Worm (Caenorhabditis elegans): ENCODE results near the gene ztf-29.

DNA sequence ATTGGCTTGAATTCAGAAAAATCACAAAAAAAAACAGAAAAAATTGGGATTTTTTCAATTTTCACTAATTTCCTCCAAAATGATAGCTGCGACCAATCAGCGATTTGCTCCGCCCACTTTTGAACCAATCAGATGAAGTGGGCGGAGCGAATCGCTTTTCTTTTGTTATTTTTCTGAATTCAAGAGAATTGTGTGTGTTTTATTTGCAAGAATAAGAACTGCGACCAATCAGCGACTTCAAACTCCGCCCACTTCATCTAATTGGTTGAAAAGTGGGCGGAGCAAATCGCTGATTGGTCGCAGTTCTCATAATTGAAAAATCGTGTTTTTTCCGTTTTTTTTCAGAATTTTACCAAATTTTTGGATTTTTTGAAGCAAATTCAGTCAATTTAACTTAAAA, 21.6 kb downstream of the ztf-29 start:
- TF ChIP-seq snpc-4 (tag; optimal IDR thresholded peaks at IDR 0.05) (no peak), unc-55 (GFP tag; optimal IDR thresholded peaks at IDR 0.05) (no peak), egl-27 (tag; optimal IDR thresholded peaks at IDR 0.05) (no peak)

All from whole organism, L2 larva.